ENCODE assay signal across 1 worm cellular context in genomic region chrIV:4398420-4398819, ce11.
TF ChIP-seq lines count a peak whose summit lies in the region.

No protein-coding gene starts in this region.

TF ChIP-seq in whole organism, L4 larva, 104 proteins besides CTCF, POLR2A, EP300 and RAD21 (continued from another document):
- peak; percentile 2 for TF ChIP-seq mes-2 (tag; optimal IDR thresholded peaks at IDR 0.05; lab: Kevin White, UChicago; ENCODE audit: poor library complexity, severe bottlenecking)
- TF ChIP-seq dve-1 (tag; optimal IDR thresholded peaks at IDR 0.05; lab: Kevin White, UChicago; ENCODE audit: insufficient read depth) = no peak
- TF ChIP-seq spr-3 (GFP tag; optimal IDR thresholded peaks at IDR 0.05; lab: Kevin White, UChicago) = no peak
- no peak for TF ChIP-seq unc-62 (GFP tag; optimal IDR thresholded peaks at IDR 0.05 in 1 of 2; lab: Kevin White, UChicago)
- no peak for TF ChIP-seq unc-62 (tag; optimal IDR thresholded peaks at IDR 0.05; lab: Kevin White, UChicago)
- peak; percentile 47 for TF ChIP-seq aha-1 (tag; lab: Kevin White, UChicago)
- no peak for TF ChIP-seq tra-1 (GFP tag; IDR thresholded peaks at IDR 0.05; lab: Robert Waterston, UW)
- TF ChIP-seq D1046.2 (GFP tag; IDR thresholded peaks at IDR 0.05; lab: Robert Waterston, UW) = no peak
- no peak for TF ChIP-seq tag-97 (GFP tag; IDR thresholded peaks at IDR 0.05; lab: Robert Waterston, UW)
- TF ChIP-seq zip-2 (tag; optimal IDR thresholded peaks at IDR 0.05; lab: Kevin White, UChicago) = no peak
- no peak for TF ChIP-seq rbr-2 (tag; optimal IDR thresholded peaks at IDR 0.05; lab: Kevin White, UChicago)
- no peak for TF ChIP-seq unc-39 (tag; optimal IDR thresholded peaks at IDR 0.05; lab: Kevin White, UChicago)
- TF ChIP-seq ztf-7 (tag; optimal IDR thresholded peaks at IDR 0.05; lab: Kevin White, UChicago) = no peak
- no peak for TF ChIP-seq ceh-32 (tag; optimal IDR thresholded peaks at IDR 0.05; lab: Kevin White, UChicago; ENCODE audit: poor library complexity)
- no peak for TF ChIP-seq daf-16 (GFP tag; optimal IDR thresholded peaks at IDR 0.05; lab: Kevin White, UChicago)
- TF ChIP-seq daf-16 (tag; optimal IDR thresholded peaks at IDR 0.05; lab: Kevin White, UChicago) = no peak
- TF ChIP-seq nhr-237 (tag; optimal IDR thresholded peaks at IDR 0.05; lab: Kevin White, UChicago) = no peak
- no peak for TF ChIP-seq F10B5.3 (tag; optimal IDR thresholded peaks at IDR 0.05; lab: Kevin White, UChicago)
- TF ChIP-seq sdz-12 (GFP tag; optimal IDR thresholded peaks at IDR 0.05; lab: Kevin White, UChicago) = no peak
- peak; percentile 64 for TF ChIP-seq set-16 (GFP tag; IDR thresholded peaks at IDR 0.05; lab: Robert Waterston, UW)
- TF ChIP-seq nhr-76 (tag; optimal IDR thresholded peaks at IDR 0.05; lab: Kevin White, UChicago) = no peak
- no peak for TF ChIP-seq lin-13 (GFP tag; optimal IDR thresholded peaks at IDR 0.05; lab: Kevin White, UChicago)
- no peak for TF ChIP-seq attf-4 (tag; optimal IDR thresholded peaks at IDR 0.05; lab: Kevin White, UChicago)
- peak; percentile 37; the same call in 1 of the 2 replicates for TF ChIP-seq egl-43 (GFP tag; IDR thresholded peaks at IDR 0.05; lab: Robert Waterston, UW)
- TF ChIP-seq mdt-29 (GFP tag; IDR thresholded peaks at IDR 0.05; lab: Robert Waterston, UW) = no peak
- TF ChIP-seq Y5F2A.4 (GFP tag; optimal IDR thresholded peaks at IDR 0.05; lab: Kevin White, UChicago) = no peak
- TF ChIP-seq lin-15B (tag; optimal IDR thresholded peaks at IDR 0.05; lab: Kevin White, UChicago) = no peak
- no peak for TF ChIP-seq snpc-1.2 (GFP tag; IDR thresholded peaks at IDR 0.05; lab: Robert Waterston, UW)
- no peak for TF ChIP-seq jun-1 (tag; optimal IDR thresholded peaks at IDR 0.05; lab: Kevin White, UChicago)
- TF ChIP-seq daf-19 (GFP tag; conservative IDR thresholded peaks at IDR 0.05; lab: Robert Waterston, UW) = no peak
- TF ChIP-seq pha-4 (GFP tag; IDR thresholded peaks at IDR 0.05; lab: Robert Waterston, UW) = 0 out of 2 replicates have a peak, but pooled peaks have one; percentile 14
- TF ChIP-seq pha-4 (tag; optimal IDR thresholded peaks at IDR 0.05; lab: Kevin White, UChicago) = no peak
- no peak for TF ChIP-seq mxl-2 (GFP tag; conservative IDR thresholded peaks at IDR 0.05; lab: Robert Waterston, UW)
- no peak for TF ChIP-seq T26A8.4 (GFP tag; IDR thresholded peaks at IDR 0.05; lab: Robert Waterston, UW)
- TF ChIP-seq aly-2 (tag; optimal IDR thresholded peaks at IDR 0.05; lab: Kevin White, UChicago) = no peak
- TF ChIP-seq F37D6.2 (tag; optimal IDR thresholded peaks at IDR 0.05; lab: Kevin White, UChicago) = no peak
- TF ChIP-seq pqm-1 (tag; optimal IDR thresholded peaks at IDR 0.05; lab: Kevin White, UChicago) = no peak
- no peak for TF ChIP-seq nhr-102 (tag; optimal IDR thresholded peaks at IDR 0.05; lab: Kevin White, UChicago)
- peak; percentile 16; the same call in 1 of the 2 replicates for TF ChIP-seq lin-1 (GFP tag; IDR thresholded peaks at IDR 0.05; lab: Robert Waterston, UW)
- TF ChIP-seq madf-9 (GFP tag; conservative IDR thresholded peaks at IDR 0.05; lab: Robert Waterston, UW) = no peak
- no peak for TF ChIP-seq F49E8.2 (tag; optimal IDR thresholded peaks at IDR 0.05; lab: Kevin White, UChicago; ENCODE audit: borderline replicate concordance)
- TF ChIP-seq lin-38 (GFP tag; IDR thresholded peaks at IDR 0.05; lab: Robert Waterston, UW) = peak; percentile 22; the same call in 1 of the 2 replicates
- peak; percentile 59 for TF ChIP-seq hlh-11 (tag; optimal IDR thresholded peaks at IDR 0.05; lab: Kevin White, UChicago)
- no peak for TF ChIP-seq dmd-9 (GFP tag; IDR thresholded peaks at IDR 0.05; lab: Robert Waterston, UW)
- no peak for TF ChIP-seq T20F7.1 (GFP tag; optimal IDR thresholded peaks at IDR 0.05; lab: Kevin White, UChicago)
- TF ChIP-seq nhr-42 (GFP tag; IDR thresholded peaks at IDR 0.05; lab: Robert Waterston, UW) = no peak
- TF ChIP-seq F44E2.7 (GFP tag; IDR thresholded peaks at IDR 0.05; lab: Robert Waterston, UW) = no peak
- peak; percentile 68 for TF ChIP-seq mxl-3 (GFP tag; optimal IDR thresholded peaks at IDR 0.05; lab: Kevin White, UChicago)
- TF ChIP-seq mdl-1 (tag; optimal IDR thresholded peaks at IDR 0.05; lab: Kevin White, UChicago) = peak in 1 of 2 experiments; percentile 52
- no peak for TF ChIP-seq spr-1 (tag; optimal IDR thresholded peaks at IDR 0.05; lab: Kevin White, UChicago)
- TF ChIP-seq nhr-48 (tag; optimal IDR thresholded peaks at IDR 0.05; lab: Kevin White, UChicago) = no peak
- TF ChIP-seq nhr-25 (tag; optimal IDR thresholded peaks at IDR 0.05; lab: Kevin White, UChicago; ENCODE audit: borderline replicate concordance, insufficient read depth) = no peak
- no peak for TF ChIP-seq lin-29 (GFP tag; IDR thresholded peaks at IDR 0.05; lab: Robert Waterston, UW)
- no peak for TF ChIP-seq cey-2 (tag; optimal IDR thresholded peaks at IDR 0.05; lab: Kevin White, UChicago; ENCODE audit: borderline replicate concordance, insufficient read depth)
- no peak for TF ChIP-seq nhr-11 (tag; optimal IDR thresholded peaks at IDR 0.05; lab: Kevin White, UChicago)
- TF ChIP-seq ceh-28 (tag; optimal IDR thresholded peaks at IDR 0.05; lab: Kevin White, UChicago) = no peak
- no peak for TF ChIP-seq nhr-77 (tag; optimal IDR thresholded peaks at IDR 0.05; lab: Kevin White, UChicago)
TF ChIP-seq in whole organism, L4 larva: peak in this region for 13.
